Fruit fly (Drosophila melanogaster): Measurements from ENCODE around the gene Fum4.

Fum4 gene

DNA sequence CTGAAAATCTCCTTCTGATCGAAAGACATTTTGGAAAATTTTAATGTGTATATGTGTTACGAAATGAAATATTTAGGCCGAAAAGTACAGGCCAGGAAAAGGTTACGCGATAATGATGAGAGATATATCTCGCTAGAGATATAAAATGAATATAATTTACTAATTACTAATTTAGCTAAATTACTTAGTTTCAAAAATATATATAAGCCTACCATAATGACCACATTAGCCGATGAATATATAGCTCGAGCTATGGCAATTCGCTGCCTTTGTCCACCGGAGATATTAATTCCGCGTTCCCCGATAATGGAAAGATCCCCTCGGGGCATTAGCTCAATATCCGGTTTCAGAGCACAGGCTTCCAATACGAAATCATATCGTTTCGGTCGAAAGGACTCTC lies at the start of gene Fum4:
TSS of gene Fum4 (minus strand) at position 101 of the 400 bp plus-strand sequence.
- TF ChIP-seq vnd (GFP tag; IDR thresholded peaks at IDR 0.05; ENCODE audit: partially characterized antibody) (no peak), Hsf (GFP tag; optimal IDR thresholded peaks at IDR 0.05) (no peak), br (optimal IDR thresholded peaks at IDR 0.05) (no peak), CG14014 (GFP tag; IDR thresholded peaks at IDR 0.05) (no peak), B-H1 (GFP tag; IDR thresholded peaks at IDR 0.05) (no peak), pum (GFP tag; optimal IDR thresholded peaks at IDR 0.05) (no peak), row (GFP tag; IDR thresholded peaks at IDR 0.05) (no peak)

DNA sequence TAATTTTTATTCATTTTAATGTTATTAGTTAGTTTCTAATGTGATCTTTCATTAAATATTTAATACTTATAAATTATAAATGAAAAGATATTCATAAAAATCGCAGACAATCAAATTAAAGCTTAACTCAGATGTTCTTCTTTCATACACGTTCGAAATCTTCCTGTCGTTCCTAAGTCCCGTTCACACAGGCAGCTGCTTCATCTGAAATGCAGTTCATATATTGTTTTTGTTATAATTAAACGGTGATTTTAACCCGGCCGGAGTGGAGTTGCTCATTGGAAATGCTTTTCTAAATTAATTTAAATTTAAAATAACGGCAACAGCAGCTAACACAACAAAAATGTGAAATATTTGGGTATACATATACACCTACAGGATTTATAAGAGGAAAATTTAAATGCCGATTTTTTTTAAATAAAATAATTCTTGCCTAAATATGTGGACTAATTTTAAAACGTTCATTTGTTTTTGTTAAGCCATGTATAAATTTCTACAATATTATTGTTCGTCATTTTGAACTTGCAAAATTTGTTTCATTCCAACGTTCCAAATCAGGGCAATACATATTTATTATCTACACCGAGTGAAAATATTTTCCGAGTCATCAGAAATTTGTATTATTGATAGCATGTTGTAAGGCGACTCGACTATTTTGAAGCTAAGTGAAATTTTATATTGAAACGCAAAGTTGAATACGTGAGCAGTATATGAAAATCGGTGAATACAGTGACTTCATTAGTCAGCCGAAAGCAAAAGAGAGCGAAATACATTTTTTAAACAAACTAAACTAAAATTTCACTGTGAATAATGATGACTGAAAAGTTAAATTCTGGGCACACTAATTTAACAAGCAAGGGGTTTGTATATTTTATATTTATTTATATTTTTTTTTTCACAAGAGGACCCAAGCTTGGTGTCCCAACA lies 47.7 kb upstream of the Fum4 start, which contains the start of gene me31B:
TSS of gene me31B (plus strand) at position 616 of the 927 bp plus-strand sequence.
- TF ChIP-seq oc (tag; optimal IDR thresholded peaks at IDR 0.05) (no peak), CG30020 (tag; optimal IDR thresholded peaks at IDR 0.05) (peak; percentile 100), CG6854 (GFP tag; optimal IDR thresholded peaks at IDR 0.05) (no peak), ems (GFP tag; optimal IDR thresholded peaks at IDR 0.05) (no peak), crp (GFP tag; optimal IDR thresholded peaks at IDR 0.05) (peak in 1 of 2 experiments; percentile 35), tx (GFP tag; optimal IDR thresholded peaks at IDR 0.05) (no peak), Pdp1 (GFP tag; optimal IDR thresholded peaks at IDR 0.05) (peak in 1 of 2 experiments; percentile 15), insv (GFP tag; optimal IDR thresholded peaks at IDR 0.05) (no peak), CG5953 (GFP tag; IDR thresholded peaks at IDR 0.05) (no peak), CG12391 (tag; optimal IDR thresholded peaks at IDR 0.05) (no peak), CrebB (tag; optimal IDR thresholded peaks at IDR 0.05) (no peak), CG14965 (GFP tag; optimal IDR thresholded peaks at IDR 0.05; ENCODE audit: borderline replicate concordance) (no peak), CG10209 (GFP tag; optimal IDR thresholded peaks at IDR 0.05) (no peak), CG17359 (tag; optimal IDR thresholded peaks at IDR 0.05) (no peak), CG6765 (GFP tag; optimal IDR thresholded peaks at IDR 0.05) (no peak), amos (GFP tag; IDR thresholded peaks at IDR 0.05; ENCODE audit: partially characterized antibody) (no peak), CG8478 (optimal IDR thresholded peaks at IDR 0.05) (no peak), cwo (GFP tag; optimal IDR thresholded peaks at IDR 0.05) (no peak), CG17802 (tag; optimal IDR thresholded peaks at IDR 0.05) (peak; percentile 96), CG5180 (GFP tag; optimal IDR thresholded peaks at IDR 0.05) (no peak), CG9727 (GFP tag; optimal IDR thresholded peaks at IDR 0.05) (no peak), CG32532 (GFP tag; IDR thresholded peaks at IDR 0.05) (no peak), Hey (tag; optimal IDR thresholded peaks at IDR 0.05) (no peak), CG14014 (GFP tag; IDR thresholded peaks at IDR 0.05) (no peak), tap (tag; optimal IDR thresholded peaks at IDR 0.05) (no peak), CG10321 (GFP tag; IDR thresholded peaks at IDR 0.05) (no peak), chif (GFP tag; optimal IDR thresholded peaks at IDR 0.05) (no peak), zfh1 (GFP tag; IDR thresholded peaks at IDR 0.05) (no peak), eve (GFP tag; optimal IDR thresholded peaks at IDR 0.05) (no peak), toy (GFP tag; IDR thresholded peaks at IDR 0.05) (no peak), CG18599 (GFP tag; optimal IDR thresholded peaks at IDR 0.05) (no peak), CG6689 (GFP tag; IDR thresholded peaks at IDR 0.05) (no peak), Neu2 (GFP tag; optimal IDR thresholded peaks at IDR 0.05; ENCODE audit: borderline replicate concordance) (no peak), CG4617 (GFP tag; optimal IDR thresholded peaks at IDR 0.05; ENCODE audit: borderline replicate concordance) (peak; percentile 73), CG18011 (GFP tag; optimal IDR thresholded peaks at IDR 0.05) (no peak), sqz (GFP tag; optimal IDR thresholded peaks at IDR 0.05) (no peak), CHES-1-like (GFP tag; optimal IDR thresholded peaks at IDR 0.05) (no peak), CG11456 (GFP tag; IDR thresholded peaks at IDR 0.05) (no peak), bcd (GFP tag; optimal IDR thresholded peaks at IDR 0.05) (no peak), CG11695 (GFP tag; IDR thresholded peaks at IDR 0.05) (no peak), kah (GFP tag; optimal IDR thresholded peaks at IDR 0.05) (no peak)

Measured in whole organism, embryonic.